Worm (Caenorhabditis elegans) whole organism, midembryonic: ENCODE results near the gene Y41C4A.7.

Experiments
- T22C8.4 ChIP-seq: fragments of 200-800 bp; sonication (Bioruptor generic); IDR thresholded peaks from 2 replicates; pipeline ENCODE4 v1.3.6; 2022; ENCODE audit warnings: missing genetic modification characterization, missing compliant biosample characterization
- cog-1 ChIP-seq: sonication (generic microtip); optimal IDR thresholded peaks from 2 replicates; lab custom pipeline; 2016; ENCODE audit warnings: missing genetic modification characterization, missing compliant biosample characterization
- flt-1 ChIP-seq: fragments of 200-800 bp; sonication (Bioruptor generic); IDR thresholded peaks from 2 replicates; pipeline ENCODE4 v1.3.6; 2022; ENCODE audit warnings: missing genetic modification characterization, missing compliant biosample characterization
- klf-2 ChIP-seq: fragments of 200-800 bp; sonication (Bioruptor generic); conservative IDR thresholded peaks from 2 replicates; pipeline ENCODE4 v1.3.6; 2022; ENCODE audit warnings: missing genetic modification reagents, missing genetic modification characterization, missing compliant biosample characterization
- med-1 ChIP-seq: sonication (generic microtip); optimal IDR thresholded peaks from 2 replicates; lab custom pipeline; 2017; ENCODE audit warnings: missing genetic modification characterization, mild to moderate bottlenecking, missing compliant biosample characterization, antibody characterized with exemption, missing genetic modification reagents; ENCODE audit not compliant: insufficient read depth
- ref-1 ChIP-seq: fragments of 200-800 bp; sonication (Bioruptor generic); conservative IDR thresholded peaks from 2 replicates; pipeline ENCODE4 v1.3.6; 2022; ENCODE audit warnings: missing genetic modification reagents, missing genetic modification characterization, missing compliant biosample characterization
- tab-1 ChIP-seq: fragments of 200-800 bp; sonication (Bioruptor generic); IDR thresholded peaks from 2 replicates; pipeline ENCODE4 v1.3.6; 2022; ENCODE audit warnings: missing genetic modification characterization, missing compliant biosample characterization
- ztf-23 ChIP-seq: fragments of 200-800 bp; sonication (Bioruptor generic); IDR thresholded peaks from 2 replicates; pipeline ENCODE4 v1.3.6; 2022; ENCODE audit warnings: missing genetic modification reagents, missing genetic modification characterization, missing compliant biosample characterization
- ztf-29 ChIP-seq: fragments of 200-800 bp; sonication (Bioruptor generic); IDR thresholded peaks from 2 replicates; pipeline ENCODE4 v1.3.6; 2022; ENCODE audit warnings: missing genetic modification reagents, missing genetic modification characterization, missing compliant biosample characterization

The Y41C4A.7 gene

DNA sequence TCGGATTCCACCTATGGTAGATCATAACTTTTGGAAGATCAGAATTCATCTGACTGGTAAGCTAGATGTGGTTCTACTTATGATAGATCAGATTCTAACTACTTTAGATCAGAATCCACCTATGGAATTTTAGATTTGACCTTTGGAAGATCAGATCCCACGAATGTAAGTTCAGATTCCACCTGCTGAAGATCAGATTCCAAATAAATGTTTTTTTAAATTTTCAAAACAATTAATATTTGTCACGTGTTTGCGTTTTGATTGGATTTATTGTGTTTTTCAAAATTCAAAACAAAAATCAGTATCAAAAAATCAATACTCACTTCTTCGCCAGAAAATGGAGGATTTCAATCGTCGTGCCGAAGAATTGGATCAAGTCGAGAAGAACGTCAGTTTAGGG lies at the start of gene Y41C4A.7:
Gene Y41C4A.7, plus strand, starts transcription at position 301 of the 400 bp plus-strand sequence.
- TF ChIP-seq T22C8.4 (GFP tag; lab: Robert Waterston, UW) (no peak), cog-1 (tag; lab: Kevin White, UChicago) (no peak), klf-2 (GFP tag; lab: Robert Waterston, UW) (no peak), ztf-23 (GFP tag; lab: Robert Waterston, UW) (no peak), tab-1 (no peak), ztf-29 (GFP tag; lab: Robert Waterston, UW) (no peak)

DNA sequence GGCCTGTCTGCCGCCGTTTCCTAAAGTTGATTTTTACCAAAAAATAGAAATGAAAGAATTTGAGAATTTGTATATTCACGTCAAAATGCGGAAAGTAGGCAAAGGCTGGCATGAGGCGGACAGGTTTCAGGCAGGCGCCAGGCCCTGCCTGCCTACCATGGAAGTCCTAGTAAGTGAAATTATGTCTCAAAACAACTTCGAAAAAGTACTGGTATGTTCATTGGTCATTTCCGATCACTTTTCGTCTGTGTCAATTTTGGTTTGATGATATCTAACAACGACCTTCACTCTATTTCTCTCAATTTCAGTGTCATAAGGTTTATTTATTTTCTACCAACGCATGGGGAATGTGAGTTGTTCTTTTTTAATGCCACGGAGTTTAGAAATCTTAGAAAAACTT lies 48.5 kb upstream of the Y41C4A.7 start, which contains the start of gene faah-6:
Gene faah-6, plus strand, starts transcription at position 301 of the 400 bp plus-strand sequence.
- TF ChIP-seq T22C8.4 (GFP tag; lab: Robert Waterston, UW) (no peak), klf-2 (GFP tag; lab: Robert Waterston, UW) (no peak), ztf-23 (GFP tag; lab: Robert Waterston, UW) (no peak), flt-1 (GFP tag; lab: Robert Waterston, UW) (no peak), cog-1 (tag; lab: Kevin White, UChicago) (no peak), tab-1 (no peak), ztf-29 (GFP tag; lab: Robert Waterston, UW) (no peak), med-1 (GFP tag; lab: Kevin White, UChicago) (no peak)

DNA sequence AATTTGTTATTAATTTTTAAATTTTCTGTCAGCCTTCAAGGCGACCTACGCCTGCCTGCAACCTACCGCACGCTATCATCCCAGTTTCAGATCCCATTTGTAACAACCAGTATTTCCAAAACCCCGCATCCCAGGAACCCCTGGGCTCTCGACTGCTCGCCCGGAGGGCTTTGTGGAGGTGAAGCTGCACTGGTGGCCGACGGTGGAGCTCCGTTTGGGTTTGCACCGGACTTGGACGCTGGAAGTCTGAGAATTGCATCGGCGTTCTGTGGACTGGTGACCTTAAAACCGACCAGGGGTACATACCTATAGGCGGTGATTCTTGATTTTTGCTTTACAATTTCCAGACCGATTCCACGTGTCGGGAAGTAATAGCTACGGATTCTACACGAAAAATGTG lies 47.2 kb upstream of the Y41C4A.7 start:
- TF ChIP-seq klf-2 (GFP tag; lab: Robert Waterston, UW), result no peak
- TF ChIP-seq cog-1 (tag; lab: Kevin White, UChicago), result no peak
- no peak for TF ChIP-seq ref-1 (GFP tag; lab: Robert Waterston, UW)
- no peak for TF ChIP-seq tab-1
- no peak for TF ChIP-seq ztf-23 (GFP tag; lab: Robert Waterston, UW)
- TF ChIP-seq ztf-29 (GFP tag; lab: Robert Waterston, UW), result no peak

DNA sequence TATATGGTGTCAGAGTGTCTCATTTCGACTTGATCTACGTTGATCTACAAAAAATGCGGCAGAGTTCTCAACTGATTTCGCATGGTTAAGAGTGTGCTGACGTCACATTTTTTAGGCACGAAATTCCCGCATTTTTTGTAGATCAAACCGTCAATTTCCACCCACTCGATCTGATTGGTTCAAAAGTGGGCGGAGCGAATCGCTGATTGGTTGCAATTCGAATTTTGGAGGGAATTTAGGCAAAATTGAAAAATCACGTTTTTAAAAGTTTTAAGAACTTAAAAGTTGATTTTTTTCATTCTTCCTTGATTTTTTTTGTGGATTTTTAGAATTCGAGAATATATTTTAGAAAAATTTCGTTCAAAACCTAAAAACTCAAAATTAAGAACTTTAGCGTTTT lies 42.3 kb upstream of the Y41C4A.7 start:
- TF ChIP-seq cog-1 (tag; lab: Kevin White, UChicago), result no peak
- TF ChIP-seq med-1 (GFP tag; lab: Kevin White, UChicago), result no peak
- TF ChIP-seq ztf-23 (GFP tag; lab: Robert Waterston, UW), result no peak
- TF ChIP-seq ref-1 (GFP tag; lab: Robert Waterston, UW), result no peak
- no peak for TF ChIP-seq T22C8.4 (GFP tag; lab: Robert Waterston, UW)
- TF ChIP-seq tab-1, result no peak
- TF ChIP-seq klf-2 (GFP tag; lab: Robert Waterston, UW), result no peak
- TF ChIP-seq flt-1 (GFP tag; lab: Robert Waterston, UW), result no peak
- no peak for TF ChIP-seq ztf-29 (GFP tag; lab: Robert Waterston, UW)

DNA sequence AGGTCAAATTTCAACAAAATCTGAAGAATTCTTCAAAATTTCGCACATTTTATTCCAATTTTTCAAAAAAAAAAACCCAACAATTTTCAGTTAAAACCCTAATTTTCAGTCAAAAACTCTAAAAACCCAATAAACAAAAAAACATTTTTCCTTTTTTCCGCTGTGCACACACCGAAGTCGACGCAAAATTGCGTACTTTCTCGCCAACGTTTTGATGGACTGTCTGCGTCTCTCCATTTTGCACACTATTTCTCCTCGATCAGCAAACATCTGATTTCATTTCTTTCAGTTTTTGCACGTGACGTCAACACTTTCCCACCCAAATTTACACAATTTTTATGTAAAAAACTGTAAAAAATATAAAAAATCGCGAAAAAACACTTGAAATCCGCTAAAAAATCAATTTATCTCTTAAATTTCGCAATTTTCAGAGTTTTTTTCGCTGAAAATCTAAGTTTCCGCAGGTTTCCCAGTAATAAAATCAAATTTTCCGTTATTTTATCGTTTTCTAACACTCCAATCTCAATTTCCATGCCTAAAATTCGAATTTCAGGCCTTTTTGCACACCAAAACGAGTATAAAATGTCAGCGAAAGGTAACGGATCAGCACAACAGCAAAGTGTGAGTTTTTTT lies 41.4 kb upstream of the Y41C4A.7 start, which contains the start of gene crh-1:
Gene crh-1, plus strand, starts transcription at position 583 of the 633 bp plus-strand sequence.
- no peak for TF ChIP-seq med-1 (GFP tag; lab: Kevin White, UChicago)
- TF ChIP-seq cog-1 (tag; lab: Kevin White, UChicago), result peak; percentile 2

DNA sequence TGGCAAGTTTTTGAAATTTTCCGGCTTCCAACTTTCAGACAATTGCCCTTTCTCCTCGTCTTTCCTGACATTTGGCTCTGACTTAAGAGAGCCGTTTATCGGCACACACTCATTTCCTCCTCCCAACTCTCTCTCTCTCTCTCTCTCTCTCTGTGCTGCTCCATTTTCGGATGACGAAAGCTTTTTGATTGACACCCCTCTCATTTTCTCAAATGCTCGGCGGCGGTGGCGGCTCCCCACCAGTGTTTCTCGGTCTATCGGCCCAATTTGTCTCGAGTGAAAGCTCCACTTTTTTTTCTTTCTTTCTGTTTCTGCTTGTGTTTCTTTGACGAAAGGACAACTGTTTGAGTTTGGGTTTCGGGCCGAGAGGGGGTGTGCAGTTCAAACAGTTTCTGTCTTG lies 38.9 kb upstream of the Y41C4A.7 start:
- no peak for TF ChIP-seq ref-1 (GFP tag; lab: Robert Waterston, UW)

DNA sequence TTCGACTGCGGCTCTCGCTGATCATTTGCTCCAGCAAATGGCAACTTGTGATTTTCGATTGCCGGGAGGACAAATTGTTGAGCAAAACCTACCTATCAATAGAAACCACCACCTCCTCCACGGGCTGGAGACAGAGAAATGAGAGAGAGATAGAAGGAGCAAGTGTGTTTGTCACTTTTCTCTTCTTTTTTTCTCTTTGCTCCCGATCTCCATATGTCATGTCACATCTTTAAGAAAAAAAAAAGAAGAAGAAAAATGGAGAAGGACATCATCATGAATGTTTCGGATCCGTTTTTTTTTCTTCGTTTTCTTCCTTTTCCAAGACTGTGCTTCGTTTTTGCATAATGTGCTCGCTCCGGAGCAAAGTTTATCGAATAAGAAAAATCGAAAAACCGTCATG lies 37.9 kb upstream of the Y41C4A.7 start:
- TF ChIP-seq tab-1 (no peak), cog-1 (tag; lab: Kevin White, UChicago) (no peak), ref-1 (GFP tag; lab: Robert Waterston, UW) (no peak), T22C8.4 (GFP tag; lab: Robert Waterston, UW) (no peak), med-1 (GFP tag; lab: Kevin White, UChicago) (no peak), ztf-29 (GFP tag; lab: Robert Waterston, UW) (no peak), ztf-23 (GFP tag; lab: Robert Waterston, UW) (no peak), klf-2 (GFP tag; lab: Robert Waterston, UW) (no peak), flt-1 (GFP tag; lab: Robert Waterston, UW) (no peak)

DNA sequence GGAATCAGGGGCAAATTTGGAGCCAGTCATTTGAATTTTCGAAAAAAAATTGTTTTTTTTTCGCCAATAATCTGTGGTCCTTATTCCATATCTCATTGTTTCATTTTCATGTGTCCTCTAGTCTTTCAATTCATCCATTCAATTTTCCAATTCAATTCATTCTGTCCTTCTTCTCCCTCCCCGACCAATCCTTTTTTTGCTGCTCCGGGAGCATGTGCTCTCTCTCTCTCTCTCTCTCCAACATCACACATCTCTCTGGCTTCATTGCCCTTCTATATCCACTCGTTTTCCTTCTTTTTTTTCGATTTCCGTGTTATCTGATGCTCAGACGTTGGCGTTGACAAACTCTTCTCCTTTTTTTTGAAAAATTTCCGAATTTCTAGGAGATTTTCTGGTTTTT lies 35.3 kb upstream of the Y41C4A.7 start:
- TF ChIP-seq T22C8.4 (GFP tag; lab: Robert Waterston, UW), result no peak
- TF ChIP-seq med-1 (GFP tag; lab: Kevin White, UChicago), result no peak
- TF ChIP-seq flt-1 (GFP tag; lab: Robert Waterston, UW), result no peak
- no peak for TF ChIP-seq cog-1 (tag; lab: Kevin White, UChicago)
- no peak for TF ChIP-seq ztf-29 (GFP tag; lab: Robert Waterston, UW)
- no peak for TF ChIP-seq klf-2 (GFP tag; lab: Robert Waterston, UW)

DNA sequence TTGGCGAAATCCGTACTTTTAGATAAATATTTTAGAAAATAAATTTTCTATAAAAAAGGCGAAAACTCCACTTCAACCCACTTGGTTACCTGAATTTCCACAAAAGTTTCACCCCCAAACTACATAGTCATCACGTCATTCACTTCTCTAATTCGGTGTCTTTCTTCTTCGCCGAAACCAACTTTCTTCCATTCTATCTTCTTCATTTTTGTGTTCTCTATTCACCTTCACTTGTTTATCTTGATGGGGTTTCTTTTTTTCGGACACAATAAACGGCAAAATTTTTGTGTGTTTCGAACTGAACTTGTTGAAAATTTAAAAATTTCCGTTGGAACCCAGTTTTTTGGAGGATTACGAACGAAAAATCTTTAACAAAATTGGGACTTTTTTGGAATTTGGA lies 31.9 kb upstream of the Y41C4A.7 start:
- TF ChIP-seq flt-1 (GFP tag; lab: Robert Waterston, UW) (no peak), ztf-29 (GFP tag; lab: Robert Waterston, UW) (no peak), med-1 (GFP tag; lab: Kevin White, UChicago) (no peak), klf-2 (GFP tag; lab: Robert Waterston, UW) (no peak), T22C8.4 (GFP tag; lab: Robert Waterston, UW) (no peak), ztf-23 (GFP tag; lab: Robert Waterston, UW) (no peak), ref-1 (GFP tag; lab: Robert Waterston, UW) (no peak), cog-1 (tag; lab: Kevin White, UChicago) (no peak), tab-1 (no peak)

DNA sequence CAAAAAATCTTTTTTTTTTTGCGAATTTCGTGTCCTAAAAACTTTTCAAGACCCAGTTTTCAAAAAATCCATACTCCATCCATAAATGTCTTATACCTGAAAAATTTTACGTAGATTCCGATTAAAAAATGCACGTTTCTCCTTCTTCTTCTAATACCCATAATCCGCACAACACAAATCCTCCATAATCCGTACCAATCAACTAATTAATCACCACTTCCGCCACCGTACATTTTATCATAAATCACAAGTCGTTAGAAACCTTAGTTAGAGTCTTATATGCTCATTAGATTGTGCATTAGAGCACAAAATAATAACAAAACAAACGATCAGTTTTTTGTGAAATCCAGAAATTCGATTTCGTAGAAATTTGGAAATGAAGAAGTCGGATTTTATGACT lies 29.7 kb upstream of the Y41C4A.7 start:
- TF ChIP-seq T22C8.4 (GFP tag; lab: Robert Waterston, UW) (no peak), ref-1 (GFP tag; lab: Robert Waterston, UW) (no peak), cog-1 (tag; lab: Kevin White, UChicago) (no peak), med-1 (GFP tag; lab: Kevin White, UChicago) (no peak), flt-1 (GFP tag; lab: Robert Waterston, UW) (no peak), ztf-23 (GFP tag; lab: Robert Waterston, UW) (no peak), klf-2 (GFP tag; lab: Robert Waterston, UW) (no peak), tab-1 (no peak), ztf-29 (GFP tag; lab: Robert Waterston, UW) (no peak)
